Fruit fly (Drosophila melanogaster) whole organism, embryonic: ENCODE data around the gene kra.

Experiments used
- Ada2b ChIP-seq: fragments of 200-800 bp; sonication (Bioruptor generic); IDR thresholded peaks from 2 replicates; pipeline ENCODE4 v1.3.6; 2022; ENCODE audit warnings: missing biosample characterization, missing genetic modification characterization
- Antp ChIP-seq: fragments of 200-800 bp; sonication (Bioruptor generic); optimal IDR thresholded peaks from 3 replicates; lab custom pipeline; 2016; ENCODE audit warnings: missing biosample characterization, missing genetic modification characterization
- Asciz ChIP-seq: fragments of 200-800 bp; sonication (Bioruptor generic); optimal IDR thresholded peaks from 2 replicates; lab custom pipeline; 2017; ENCODE audit warnings: missing biosample characterization, mild to moderate bottlenecking, missing genetic modification characterization, missing genetic modification reagents
- CG10321 ChIP-seq: fragments of 200-800 bp; sonication (Bioruptor generic); IDR thresholded peaks from 2 replicates; pipeline ENCODE4 v1.3.6; 2022; ENCODE audit warnings: missing biosample characterization, missing genetic modification characterization
- CG11398 ChIP-seq: fragments of 200-800 bp; sonication (Bioruptor generic); optimal IDR thresholded peaks from 2 replicates; lab custom pipeline; 2016; ENCODE audit warnings: missing biosample characterization, missing genetic modification characterization
- CG11560 ChIP-seq: fragments of 200-800 bp; sonication (Bioruptor generic); IDR thresholded peaks from 3 replicates; pipeline ENCODE4 v1.3.6; 2022; ENCODE audit warnings: missing biosample characterization, missing genetic modification characterization
- CG1233 ChIP-seq: fragments of 200-800 bp; sonication (Bioruptor generic); optimal IDR thresholded peaks from 4 replicates; lab custom pipeline; 2018; ENCODE audit warnings: missing biosample characterization, mild to moderate bottlenecking, missing genetic modification characterization
- CG17361 ChIP-seq: fragments of 200-800 bp; sonication (Bioruptor generic); IDR thresholded peaks from 3 replicates; pipeline ENCODE4 v1.3.6; 2022; ENCODE audit warnings: missing biosample characterization, missing genetic modification characterization
- CG18619 ChIP-seq: fragments of 200-800 bp; sonication (Bioruptor generic); optimal IDR thresholded peaks from 3 replicates; lab custom pipeline; 2017; ENCODE audit warnings: missing biosample characterization, mild to moderate bottlenecking, missing genetic modification characterization
- CG2116 ChIP-seq: fragments of 200-800 bp; sonication (Bioruptor generic); optimal IDR thresholded peaks from 3 replicates; lab custom pipeline; 2018; ENCODE audit warnings: missing biosample characterization, mild to moderate bottlenecking, missing genetic modification characterization
- CG2678 ChIP-seq: fragments of 200-800 bp; sonication (Bioruptor generic); optimal IDR thresholded peaks from 3 replicates; lab custom pipeline; 2019; ENCODE audit warnings: missing biosample characterization, mild to moderate bottlenecking, missing genetic modification characterization, moderate library complexity
- CG3847 ChIP-seq: fragments of 200-800 bp; sonication (Bioruptor generic); IDR thresholded peaks from 2 replicates; pipeline ENCODE4 v1.3.6; 2022; ENCODE audit warnings: missing biosample characterization, missing genetic modification characterization
- CG3995 ChIP-seq: fragments of 200-800 bp; sonication (Bioruptor generic); optimal IDR thresholded peaks from 3 replicates; lab custom pipeline; 2016; ENCODE audit warnings: missing biosample characterization, missing genetic modification characterization
- CG43689 ChIP-seq: fragments of 200-800 bp; sonication (Bioruptor generic); IDR thresholded peaks from 2 replicates; pipeline ENCODE4 v1.3.6; 2022; ENCODE audit warnings: missing biosample characterization, missing genetic modification characterization
- CG4730 ChIP-seq: fragments of 200-800 bp; sonication (Bioruptor generic); IDR thresholded peaks from 2 replicates; pipeline ENCODE4 v1.3.6; 2022; ENCODE audit warnings: missing biosample characterization, missing genetic modification characterization
- CG6813 ChIP-seq: fragments of 200-800 bp; sonication (Bioruptor generic); optimal IDR thresholded peaks from 2 replicates; lab custom pipeline; 2017; ENCODE audit warnings: missing biosample characterization, missing genetic modification characterization, mild to moderate bottlenecking, moderate library complexity, missing genetic modification reagents
- CG7556 ChIP-seq: fragments of 200-800 bp; sonication (Bioruptor generic); optimal IDR thresholded peaks from 2 replicates; lab custom pipeline; 2017; ENCODE audit warnings: missing biosample characterization, mild to moderate bottlenecking, missing genetic modification characterization
- CHES-1-like ChIP-seq: fragments of 200-800 bp; sonication (Bioruptor generic); optimal IDR thresholded peaks from 2 replicates; lab custom pipeline; 2016; ENCODE audit warnings: missing biosample characterization, missing genetic modification characterization
- Dip3 ChIP-seq: fragments of 200-800 bp; sonication (Bioruptor generic); optimal IDR thresholded peaks from 3 replicates; lab custom pipeline; 2016; ENCODE audit warnings: missing biosample characterization, missing genetic modification characterization
- E2f2 ChIP-seq: fragments of 200-800 bp; sonication (Bioruptor generic); IDR thresholded peaks from 2 replicates; pipeline ENCODE4 v1.3.6; 2022; ENCODE audit warnings: missing biosample characterization, missing genetic modification characterization
- Elba2 ChIP-seq: fragments of 200-800 bp; sonication (Bioruptor generic); optimal IDR thresholded peaks from 3 replicates; lab custom pipeline; 2016; ENCODE audit warnings: missing biosample characterization, missing genetic modification characterization
- Ets97D ChIP-seq: fragments of 200-800 bp; sonication (Bioruptor generic); optimal IDR thresholded peaks from 3 replicates; lab custom pipeline; 2016; ENCODE audit warnings: missing biosample characterization, missing genetic modification characterization
- Hr51 ChIP-seq, 2 experiments: fragments of 200-800 bp; sonication (Bioruptor generic); optimal IDR thresholded peaks; 2 replicates in 1 of 2; 3 replicates in 1 of 2; lab custom pipeline; 2016 to 2018; ENCODE audit warnings: missing biosample characterization in 2 of 2, missing genetic modification characterization in 2 of 2, mild to moderate bottlenecking in 1 of 2, moderate library complexity in 1 of 2
- MBD-R2 ChIP-seq: fragments of 200-800 bp; sonication (Bioruptor generic); IDR thresholded peaks from 2 replicates; pipeline ENCODE4 v1.3.6; 2022; ENCODE audit warnings: missing biosample characterization, missing genetic modification characterization
- Neu2 ChIP-seq: fragments of 200-800 bp; sonication (Bioruptor generic); optimal IDR thresholded peaks from 3 replicates; lab custom pipeline; 2016; ENCODE audit warnings: missing biosample characterization, missing genetic modification characterization, borderline replicate concordance
- Oaz ChIP-seq: fragments of 200-800 bp; sonication (Bioruptor generic); IDR thresholded peaks from 2 replicates; pipeline ENCODE4 v1.3.6; 2022; ENCODE audit warnings: missing biosample characterization, missing genetic modification characterization
- Pdp1 ChIP-seq, 2 experiments: fragments of 200-800 bp; sonication (Bioruptor generic); optimal IDR thresholded peaks; 3 replicates each; lab custom pipeline; 2016; ENCODE audit warnings: missing biosample characterization in 2 of 2, missing genetic modification characterization in 2 of 2, mild to moderate bottlenecking in 1 of 2, moderate library complexity in 1 of 2
- Scr ChIP-seq: fragments of 200-800 bp; sonication (Bioruptor generic); IDR thresholded peaks from 2 replicates; pipeline ENCODE4 v1.3.6; 2022; ENCODE audit warnings: missing biosample characterization, missing genetic modification characterization; ENCODE audit not compliant: partially characterized antibody
- Side ChIP-seq: fragments of 200-800 bp; sonication (Bioruptor generic); optimal IDR thresholded peaks from 2 replicates; lab custom pipeline; 2016; ENCODE audit warnings: missing biosample characterization, missing genetic modification characterization
- Sry-β ChIP-seq: fragments of 200-800 bp; sonication (Bioruptor generic); optimal IDR thresholded peaks from 2 replicates; lab custom pipeline; 2018; ENCODE audit warnings: missing biosample characterization, mild to moderate bottlenecking, missing genetic modification characterization, moderate library complexity
- Usf ChIP-seq: fragments of 200-800 bp; sonication (Bioruptor generic); optimal IDR thresholded peaks from 2 replicates; lab custom pipeline; 2017; ENCODE audit warnings: missing genotype, missing biosample characterization, missing genetic modification characterization
- ac ChIP-seq: fragments of 200-800 bp; sonication (Bioruptor generic); optimal IDR thresholded peaks from 3 replicates; lab custom pipeline; 2017; ENCODE audit warnings: missing biosample characterization, mild to moderate bottlenecking, missing genetic modification characterization
- chinmo ChIP-seq: fragments of 200-800 bp; sonication (Bioruptor generic); IDR thresholded peaks from 4 replicates; pipeline ENCODE4 v1.3.6; 2022; ENCODE audit warnings: missing biosample characterization, missing genetic modification characterization; ENCODE audit not compliant: partially characterized antibody
- corto ChIP-seq: fragments of 200-800 bp; sonication (Bioruptor generic); optimal IDR thresholded peaks from 2 replicates; lab custom pipeline; 2016; ENCODE audit warnings: missing biosample characterization, mild to moderate bottlenecking, missing genetic modification characterization, moderate library complexity
- crp ChIP-seq, 2 experiments: fragments of 200-800 bp; sonication (Bioruptor generic); optimal IDR thresholded peaks; 2 replicates in 1 of 2; 3 replicates in 1 of 2; lab custom pipeline; 2017; ENCODE audit warnings: missing biosample characterization in 2 of 2, missing genetic modification characterization in 2 of 2, mild to moderate bottlenecking in 1 of 2, moderate library complexity in 1 of 2
- dmrt11E ChIP-seq: fragments of 200-800 bp; sonication (Bioruptor generic); optimal IDR thresholded peaks from 3 replicates; lab custom pipeline; 2018; ENCODE audit warnings: missing biosample characterization, mild to moderate bottlenecking, missing genetic modification characterization, moderate library complexity
- eyg ChIP-seq: fragments of 200-800 bp; sonication (Bioruptor generic); optimal IDR thresholded peaks from 3 replicates; lab custom pipeline; 2016; ENCODE audit warnings: missing biosample characterization, missing genetic modification characterization
- gsb-n ChIP-seq: fragments of 200-800 bp; sonication (Bioruptor generic); optimal IDR thresholded peaks from 3 replicates; lab custom pipeline; 2018; ENCODE audit warnings: missing biosample characterization, mild to moderate bottlenecking, missing genetic modification characterization
- hbn ChIP-seq: fragments of 200-800 bp; sonication (Bioruptor generic); IDR thresholded peaks from 2 replicates; pipeline ENCODE4 v1.3.6; 2022; ENCODE audit warnings: missing biosample characterization, missing genetic modification characterization; ENCODE audit not compliant: partially characterized antibody
- jigr1 ChIP-seq: fragments of 200-800 bp; sonication (Bioruptor generic); IDR thresholded peaks from 3 replicates; pipeline ENCODE4 v1.3.6; 2022; ENCODE audit warnings: missing biosample characterization, missing genetic modification characterization
- lab ChIP-seq: fragments of 200-800 bp; sonication (Bioruptor generic); optimal IDR thresholded peaks from 3 replicates; lab custom pipeline; 2017; ENCODE audit warnings: missing biosample characterization, missing genetic modification characterization, mild to moderate bottlenecking, moderate library complexity, missing genetic modification reagents
- maf-S ChIP-seq: fragments of 200-800 bp; sonication (Bioruptor generic); optimal IDR thresholded peaks from 2 replicates; lab custom pipeline; 2016; ENCODE audit warnings: missing biosample characterization, missing genetic modification characterization
- mld ChIP-seq: fragments of 200-800 bp; sonication (Bioruptor generic); IDR thresholded peaks from 3 replicates; pipeline ENCODE4 v1.3.6; 2022; ENCODE audit warnings: missing biosample characterization, missing genetic modification characterization; ENCODE audit not compliant: partially characterized antibody
- otp ChIP-seq: fragments of 200-800 bp; sonication (Bioruptor generic); IDR thresholded peaks from 3 replicates; pipeline ENCODE4, ENCODE4 v1.3.6; 2022; ENCODE audit warnings: missing biosample characterization, missing genetic modification characterization
- pnt ChIP-seq: fragments of 200-800 bp; sonication (Bioruptor generic); optimal IDR thresholded peaks from 3 replicates; lab custom pipeline; 2016; ENCODE audit warnings: missing biosample characterization, missing genetic modification characterization
- repo ChIP-seq: fragments of 200-800 bp; sonication (Bioruptor generic); optimal IDR thresholded peaks from 2 replicates; lab custom pipeline; 2016; ENCODE audit warnings: missing biosample characterization, missing genetic modification characterization
- sqz ChIP-seq: fragments of 200-800 bp; sonication (Bioruptor generic); optimal IDR thresholded peaks from 3 replicates; lab custom pipeline; 2018; ENCODE audit warnings: missing biosample characterization, mild to moderate bottlenecking, missing genetic modification characterization
- trem ChIP-seq: fragments of 200-800 bp; optimal IDR thresholded peaks from 3 replicates; lab custom pipeline; 2019; ENCODE audit warnings: missing biosample characterization, mild to moderate bottlenecking, missing genetic modification characterization, moderate library complexity
- ttk ChIP-seq: fragments of 200-800 bp; sonication (Bioruptor generic); IDR thresholded peaks from 2 replicates; pipeline ENCODE4 v2.1.2; 2022; ENCODE audit warnings: missing biosample characterization, missing genetic modification characterization
- twi ChIP-seq: fragments of 200-800 bp; optimal IDR thresholded peaks from 2 replicates; lab custom pipeline; 2019; ENCODE audit warnings: missing biosample characterization, mild to moderate bottlenecking, missing genetic modification characterization, moderate library complexity

The kra gene

DNA sequence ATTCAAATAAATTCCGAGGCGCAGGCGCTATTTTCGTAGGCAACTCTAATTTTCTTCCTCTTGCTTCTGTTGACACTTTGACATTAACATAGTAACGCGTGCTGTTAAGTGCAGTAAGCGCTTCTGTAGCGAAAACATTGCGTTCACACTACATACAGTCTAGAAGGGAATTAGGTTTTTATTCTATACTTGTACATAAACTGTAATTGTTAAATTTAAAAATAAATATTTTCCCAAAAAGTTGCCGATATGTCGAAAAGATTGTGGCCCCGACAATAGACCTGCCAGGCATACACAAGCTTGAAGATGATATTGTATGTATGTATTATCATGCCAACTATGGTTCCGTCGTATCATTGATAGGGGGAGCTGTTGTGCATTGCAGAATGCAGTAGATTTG is 5.5 kb upstream of the kra start, which contains the start of gene asl:
asl (minus strand) TSS at position 67 of the 400 bp plus-strand sequence.
- peak; percentile 86 for TF ChIP-seq MBD-R2
- no peak for TF ChIP-seq Neu2 (GFP tag; lab: Kevin White, UChicago)
- peak; percentile 82 for TF ChIP-seq trem (tag; lab: Kevin White, UChicago)
- peak; percentile 33 for TF ChIP-seq CG7556 (GFP tag; lab: Kevin White, UChicago)
- peak; percentile 55 for TF ChIP-seq CG3847
- TF ChIP-seq Asciz (GFP tag; lab: Kevin White, UChicago) = peak; percentile 36
- no peak for TF ChIP-seq gsb-n (tag; lab: Kevin White, UChicago)
- peak; percentile 54 to 59 for TF ChIP-seq Pdp1 (GFP tag; optimal IDR thresholded peaks at IDR 0.05; lab: Kevin White, UChicago)
- no peak for TF ChIP-seq hbn (GFP tag; lab: Robert Waterston, UW)
- peak; percentile 49 for TF ChIP-seq Ada2b (GFP tag; lab: Robert Waterston, UW)
- peak; percentile 96 for TF ChIP-seq Elba2 (GFP tag; lab: Kevin White, UChicago)
- no peak for TF ChIP-seq maf-S (GFP tag; lab: Kevin White, UChicago)
- TF ChIP-seq CG2678 = no peak
- no peak for TF ChIP-seq Usf (GFP tag; lab: Kevin White, UChicago)
- TF ChIP-seq CG3995 (GFP tag; lab: Kevin White, UChicago) = peak; percentile 53
- TF ChIP-seq repo = peak; percentile 20
- peak; percentile 65 for TF ChIP-seq dmrt11E (tag; lab: Kevin White, UChicago)
- no peak for TF ChIP-seq mld (GFP tag; lab: Robert Waterston, UW)
- TF ChIP-seq CG6813 = no peak
- TF ChIP-seq CG4730 (GFP tag; lab: Robert Waterston, UW) = 0 out of 2 replicates have a peak, but pooled peaks have one; percentile 6
- peak; percentile 32 for TF ChIP-seq eyg (GFP tag; lab: Kevin White, UChicago)
- peak; percentile 62 for TF ChIP-seq twi (tag; lab: Kevin White, UChicago)
- TF ChIP-seq Antp (GFP tag; lab: Kevin White, UChicago) = peak; percentile 41
- TF ChIP-seq crp (GFP tag; optimal IDR thresholded peaks at IDR 0.05; lab: Kevin White, UChicago) = peak in 1 of 2 experiments; percentile 41
- peak; percentile 66 for TF ChIP-seq Ets97D (GFP tag; lab: Kevin White, UChicago)
- no peak for TF ChIP-seq sqz
- TF ChIP-seq CG17361 (GFP tag; lab: Robert Waterston, UW) = peak; percentile 83
- no peak for TF ChIP-seq jigr1 (GFP tag; lab: Robert Waterston, UW)
- peak; percentile 19 for TF ChIP-seq Sry-β
- no peak for TF ChIP-seq CG11398 (GFP tag; lab: Kevin White, UChicago)
- peak; percentile 73 for TF ChIP-seq Dip3 (GFP tag; lab: Kevin White, UChicago)
- no peak for TF ChIP-seq ttk (GFP tag; lab: Robert Waterston, UW)
- peak; percentile 23 for TF ChIP-seq Side (GFP tag; lab: Kevin White, UChicago)
- TF ChIP-seq CHES-1-like (GFP tag; lab: Kevin White, UChicago) = peak; percentile 58
- TF ChIP-seq E2f2 = peak; percentile 84
- TF ChIP-seq CG43689 = no peak
- TF ChIP-seq corto (GFP tag; lab: Kevin White, UChicago) = peak; percentile 25
- no peak for TF ChIP-seq Hr51 (GFP tag; optimal IDR thresholded peaks at IDR 0.05; lab: Kevin White, UChicago)
- TF ChIP-seq lab (GFP tag; lab: Kevin White, UChicago) = no peak
- TF ChIP-seq otp (GFP tag; lab: Robert Waterston, UW) = 0 out of 3 replicates have a peak, but pooled peaks have one; percentile 33
- peak; percentile 85 for TF ChIP-seq CG2116
- 0 out of 4 replicates have a peak, but pooled peaks have one; percentile 58 for TF ChIP-seq chinmo (GFP tag; lab: Robert Waterston, UW)
- peak; percentile 56 for TF ChIP-seq CG18619 (GFP tag; lab: Kevin White, UChicago)
- TF ChIP-seq CG11560 = no peak
- no peak for TF ChIP-seq ac (GFP tag; lab: Kevin White, UChicago)
- TF ChIP-seq Oaz = peak; percentile 49
- TF ChIP-seq Scr (GFP tag; lab: Robert Waterston, UW) = 0 out of 2 replicates have a peak, but pooled peaks have one; percentile 20
- peak; percentile 45 for TF ChIP-seq pnt
- no peak for TF ChIP-seq CG10321 (GFP tag; lab: Robert Waterston, UW)
- TF ChIP-seq CG1233 (GFP tag; lab: Kevin White, UChicago) = peak; percentile 49
